Worm (Caenorhabditis elegans) whole organism, mixed stage, embryonic: ENCODE data around the gene atg-16.1.

ENCODE experiments used
- ceh-39 ChIP-seq: fragments of 150-350 bp; optimal IDR thresholded peaks from 2 replicates; lab custom pipeline; 2014; ENCODE audit warnings: missing biosample characterization, missing genetic modification characterization
- ceh-43 ChIP-seq: fragments of 200-800 bp; sonication (Bioruptor generic); optimal IDR thresholded peaks from 2 replicates; lab custom pipeline; 2018; ENCODE audit warnings: mild to moderate bottlenecking, missing genetic modification characterization, moderate library complexity, missing compliant biosample characterization
- ces-1 ChIP-seq: fragments of 150-350 bp; optimal IDR thresholded peaks from 2 replicates; lab custom pipeline; 2014; ENCODE audit warnings: missing biosample characterization, missing genetic modification reagents, missing genetic modification characterization
- elt-3 ChIP-seq: fragments of 150-350 bp; optimal IDR thresholded peaks from 2 replicates; lab custom pipeline; 2014; ENCODE audit warnings: missing biosample characterization, missing genetic modification characterization
- ham-2 ChIP-seq: fragments of 200-800 bp; sonication (Bioruptor generic); optimal IDR thresholded peaks from 2 replicates; lab custom pipeline; 2018; ENCODE audit warnings: mild to moderate bottlenecking, missing genetic modification characterization, missing compliant biosample characterization
- lin-13 ChIP-seq: fragments of 150-350 bp; optimal IDR thresholded peaks from 2 replicates; lab custom pipeline; 2014; ENCODE audit warnings: missing biosample characterization, missing genetic modification characterization
- mls-2 ChIP-seq: sonication (generic microtip); optimal IDR thresholded peaks from 2 replicates; lab custom pipeline; 2016; ENCODE audit warnings: mild to moderate bottlenecking, missing genetic modification characterization, moderate library complexity, missing compliant biosample characterization
- nhr-28 ChIP-seq: fragments of 150-350 bp; optimal IDR thresholded peaks from 2 replicates; lab custom pipeline; 2014; ENCODE audit warnings: missing biosample characterization, missing genetic modification characterization
- snpc-4 ChIP-seq: fragments of 150-350 bp; optimal IDR thresholded peaks from 2 replicates; lab custom pipeline; 2014; ENCODE audit warnings: missing biosample characterization, missing genetic modification characterization
- unc-120 ChIP-seq: sonication (generic microtip); optimal IDR thresholded peaks from 2 replicates; lab custom pipeline; 2017; ENCODE audit warnings: missing genetic modification characterization, missing compliant biosample characterization; ENCODE audit not compliant: poor library complexity, severe bottlenecking
- unc-62 ChIP-seq: fragments of 150-350 bp; optimal IDR thresholded peaks from 2 replicates; lab custom pipeline; 2014; ENCODE audit warnings: missing biosample characterization, missing genetic modification reagents, missing genetic modification characterization
- ztf-11 ChIP-seq: fragments of 150-350 bp; optimal IDR thresholded peaks from 2 replicates; lab custom pipeline; 2014; ENCODE audit warnings: missing biosample characterization, missing genetic modification characterization

DNA sequence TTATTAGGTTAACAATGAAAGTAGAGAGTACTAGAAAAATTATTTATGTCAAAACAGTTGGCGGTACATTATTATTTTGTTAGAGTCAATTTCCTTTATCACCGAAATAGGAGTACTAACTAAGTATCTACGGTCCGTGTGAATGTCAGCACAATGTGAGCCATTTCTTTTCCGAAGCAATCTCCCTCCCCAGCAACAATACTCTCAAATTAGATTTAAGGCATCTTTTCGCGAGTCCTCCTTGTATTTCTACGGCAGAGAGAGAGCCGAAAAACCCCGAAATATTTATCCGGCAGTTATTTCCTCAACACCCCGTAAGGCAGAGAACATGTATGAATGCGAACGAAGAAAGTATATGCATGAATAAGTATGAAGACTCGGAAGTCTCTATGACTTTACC is 47.0 kb downstream of the atg-16.1 start:
- TF ChIP-seq elt-3 (tag; lab: Kevin White, UChicago) (no peak), ceh-39 (tag; lab: Kevin White, UChicago) (no peak), snpc-4 (tag; lab: Kevin White, UChicago) (no peak), lin-13 (tag; lab: Kevin White, UChicago) (no peak), ztf-11 (tag; lab: Kevin White, UChicago) (no peak), ceh-43 (GFP tag; lab: Kevin White, UChicago) (no peak), mls-2 (tag; lab: Kevin White, UChicago) (no peak), unc-62 (no peak), unc-120 (no peak), ces-1 (GFP tag; lab: Kevin White, UChicago) (peak; percentile 76), nhr-28 (tag; lab: Kevin White, UChicago) (no peak), ham-2 (GFP tag; lab: Kevin White, UChicago) (no peak)
